Fruit fly (Drosophila melanogaster): ENCODE results near the gene CG3407.

Gene CG3407

DNA sequence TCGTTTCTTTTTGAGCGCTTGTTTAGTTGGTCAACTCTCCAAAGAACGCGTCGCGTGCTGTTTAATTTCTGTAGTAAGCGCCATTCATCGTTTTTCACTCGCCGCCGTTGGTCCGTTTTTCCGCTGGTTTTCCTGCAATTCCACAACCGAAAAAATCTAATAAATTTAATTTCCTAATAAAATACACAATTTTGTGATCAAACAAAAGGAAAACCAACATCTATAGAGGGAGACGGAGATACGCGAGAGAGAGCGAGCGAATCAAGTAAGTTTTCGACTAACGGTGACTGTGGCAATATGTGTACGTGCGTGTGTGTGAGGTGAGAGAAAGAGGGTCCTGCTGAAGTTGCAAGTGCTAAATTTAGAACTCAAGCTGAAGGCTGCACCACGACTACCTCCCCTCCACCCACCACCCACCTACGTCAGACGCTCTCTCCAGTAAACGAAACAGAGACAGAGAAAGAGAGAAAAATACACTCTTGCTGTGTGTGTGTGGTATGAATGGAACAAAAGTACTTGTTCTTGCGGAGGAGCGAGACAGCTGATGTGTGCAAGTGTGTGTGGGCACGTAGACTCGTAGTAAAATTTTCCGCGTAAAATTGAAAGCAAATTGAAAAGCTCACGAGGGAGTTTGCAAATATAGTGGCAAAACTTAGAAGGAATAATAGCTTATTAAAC is 9.6 kb downstream of the CG3407 start, which contains the start of gene Reph (continued):
- TF ChIP-seq Hey (tag; optimal IDR thresholded peaks at IDR 0.05) (no peak), slp2 (GFP tag; optimal IDR thresholded peaks at IDR 0.05) (no peak), CG14441 (GFP tag; IDR thresholded peaks at IDR 0.05) (no peak; the same call in 1 of the 2 replicates), CG9797 (GFP tag; optimal IDR thresholded peaks at IDR 0.05) (no peak), Dip2 (GFP tag; IDR thresholded peaks at IDR 0.05) (no peak), ham (GFP tag; IDR thresholded peaks at IDR 0.05) (no peak), CG16813 (GFP tag; IDR thresholded peaks at IDR 0.05; ENCODE audit: partially characterized antibody) (no peak), CG3281 (GFP tag; optimal IDR thresholded peaks at IDR 0.05) (peak; percentile 7), CG3065 (GFP tag; optimal IDR thresholded peaks at IDR 0.05) (no peak), CG2678 (tag; optimal IDR thresholded peaks at IDR 0.05) (no peak), caup (GFP tag; optimal IDR thresholded peaks at IDR 0.05; ENCODE audit: severe bottlenecking) (peak; percentile 64), CG17385 (GFP tag; optimal IDR thresholded peaks at IDR 0.05) (no peak), CG17829 (tag; optimal IDR thresholded peaks at IDR 0.05) (no peak), salm (tag; optimal IDR thresholded peaks at IDR 0.05) (no peak), Oaz (GFP tag; IDR thresholded peaks at IDR 0.05) (peak; percentile 13; the same call in 1 of the 2 replicates), CkIIα-i1 (GFP tag; IDR thresholded peaks at IDR 0.05) (no peak), dpn (GFP tag; optimal IDR thresholded peaks at IDR 0.05) (peak in 1 of 2 experiments; percentile 16), CG15696 (tag; optimal IDR thresholded peaks at IDR 0.05) (no peak), Lim3 (GFP tag; IDR thresholded peaks at IDR 0.05) (no peak), CG11398 (GFP tag; optimal IDR thresholded peaks at IDR 0.05) (no peak), ap (GFP tag; IDR thresholded peaks at IDR 0.05) (no peak), Hr3 (GFP tag; optimal IDR thresholded peaks at IDR 0.05) (no peak), otp (GFP tag; IDR thresholded peaks at IDR 0.05) (no peak), TFAM (GFP tag; optimal IDR thresholded peaks at IDR 0.05) (no peak), eve (GFP tag; optimal IDR thresholded peaks at IDR 0.05) (no peak), sug (tag; optimal IDR thresholded peaks at IDR 0.05) (no peak), Med (GFP tag) (peak; percentile 72), toy (GFP tag; IDR thresholded peaks at IDR 0.05) (no peak), Sry-δ (GFP tag; optimal IDR thresholded peaks at IDR 0.05) (no peak), abd-A (tag; optimal IDR thresholded peaks at IDR 0.05) (peak; percentile 54), fd64A (GFP tag; optimal IDR thresholded peaks at IDR 0.05) (no peak), CG17568 (GFP tag; optimal IDR thresholded peaks at IDR 0.05) (no peak), CG18764 (GFP tag; optimal IDR thresholded peaks at IDR 0.05) (no peak), Sox102F (GFP tag; optimal IDR thresholded peaks at IDR 0.05) (no peak), gt (GFP tag; IDR thresholded peaks at IDR 0.05) (no peak), da (GFP tag; optimal IDR thresholded peaks at IDR 0.05) (no peak), CG6654 (GFP tag; optimal IDR thresholded peaks at IDR 0.05) (no peak), Scr (GFP tag; IDR thresholded peaks at IDR 0.05; ENCODE audit: partially characterized antibody) (no peak; the same call in 1 of the 2 replicates), eyg (GFP tag; optimal IDR thresholded peaks at IDR 0.05) (no peak), H15 (GFP tag; IDR thresholded peaks at IDR 0.05) (no peak), CG2120 (GFP tag; optimal IDR thresholded peaks at IDR 0.05) (no peak), dan (GFP tag; IDR thresholded peaks at IDR 0.05) (no peak), CG9727 (GFP tag; optimal IDR thresholded peaks at IDR 0.05) (no peak), Gug (GFP tag; IDR thresholded peaks at IDR 0.05) (no peak), ssp (GFP tag; IDR thresholded peaks at IDR 0.05) (no peak), E2f1 (GFP tag; IDR thresholded peaks at IDR 0.05) (no peak), CG31441 (GFP tag; IDR thresholded peaks at IDR 0.05) (no peak), CG12104 (GFP tag; optimal IDR thresholded peaks at IDR 0.05) (no peak), twi (tag; optimal IDR thresholded peaks at IDR 0.05) (no peak), usp (GFP tag; optimal IDR thresholded peaks at IDR 0.05) (no peak), Atf-2 (GFP tag; optimal IDR thresholded peaks at IDR 0.05) (no peak)

Measured in whole organism, embryonic.